Fruit fly (Drosophila melanogaster): Measurements from ENCODE around the gene CG33229.
A peak's percentile ranks its signal among the peaks of the same experiment; 100 is the strongest.

The CG33229 gene

dm6 chr3L:262724-263177 is 39.1 kb downstream of the CG33229 start (continued):
- TF ChIP-seq CG18764 (GFP tag; optimal IDR thresholded peaks at IDR 0.05) (no peak), B-H1 (GFP tag; IDR thresholded peaks at IDR 0.05) (no peak), cwo (GFP tag; optimal IDR thresholded peaks at IDR 0.05) (peak; percentile 70), zen (tag; optimal IDR thresholded peaks at IDR 0.05) (no peak), ap (GFP tag; IDR thresholded peaks at IDR 0.05) (no peak), fd3F (GFP tag; optimal IDR thresholded peaks at IDR 0.05) (no peak), CG34422 (GFP tag; IDR thresholded peaks at IDR 0.05) (peak; percentile 65; the same call in 1 of the 3 replicates), fd64A (GFP tag; optimal IDR thresholded peaks at IDR 0.05) (no peak), Abd-B (GFP tag; optimal IDR thresholded peaks at IDR 0.05) (no peak), CG33557 (GFP tag; optimal IDR thresholded peaks at IDR 0.05) (no peak), pnt (GFP tag; optimal IDR thresholded peaks at IDR 0.05) (no peak), Elba2 (GFP tag; optimal IDR thresholded peaks at IDR 0.05) (no peak), Oli (tag; optimal IDR thresholded peaks at IDR 0.05) (no peak), CG11695 (GFP tag; IDR thresholded peaks at IDR 0.05) (no peak), CG8765 (GFP tag; IDR thresholded peaks at IDR 0.05) (no peak), CG6254 (GFP tag; optimal IDR thresholded peaks at IDR 0.05) (no peak), Lpt (GFP tag; optimal IDR thresholded peaks at IDR 0.05) (no peak), BEAF-32 (GFP tag; optimal IDR thresholded peaks at IDR 0.05) (peak; percentile 85), CG12104 (GFP tag; optimal IDR thresholded peaks at IDR 0.05) (no peak), yki (optimal IDR thresholded peaks at IDR 0.05) (no peak), CG17359 (tag; optimal IDR thresholded peaks at IDR 0.05) (no peak), Deaf1 (tag; optimal IDR thresholded peaks at IDR 0.05) (no peak), Dp (GFP tag; optimal IDR thresholded peaks at IDR 0.05) (no peak), sd (tag; optimal IDR thresholded peaks at IDR 0.05) (peak; percentile 24), Hmx (GFP tag; optimal IDR thresholded peaks at IDR 0.05) (no peak), dan (GFP tag; IDR thresholded peaks at IDR 0.05) (no peak), oc (tag; optimal IDR thresholded peaks at IDR 0.05) (no peak), ind (GFP tag; optimal IDR thresholded peaks at IDR 0.05) (no peak), Oaz (GFP tag; IDR thresholded peaks at IDR 0.05) (no peak), CG15601 (tag; optimal IDR thresholded peaks at IDR 0.05) (no peak), Dip3 (GFP tag; optimal IDR thresholded peaks at IDR 0.05) (no peak), MBD-R2 (GFP tag; IDR thresholded peaks at IDR 0.05) (peak; percentile 51; the same call in 1 of the 2 replicates), Scr (GFP tag; IDR thresholded peaks at IDR 0.05; ENCODE audit: partially characterized antibody) (peak; percentile 89), salm (tag; optimal IDR thresholded peaks at IDR 0.05) (no peak), crp (GFP tag; optimal IDR thresholded peaks at IDR 0.05) (peak in 1 of 2 experiments; percentile 37), CG7745 (tag; optimal IDR thresholded peaks at IDR 0.05) (no peak), Hr39 (optimal IDR thresholded peaks at IDR 0.05) (no peak), CG8944 (GFP tag; optimal IDR thresholded peaks at IDR 0.05) (no peak), CG9215 (GFP tag; IDR thresholded peaks at IDR 0.05) (no peak), cad (GFP tag; optimal IDR thresholded peaks at IDR 0.05) (no peak), CG16863 (GFP tag; optimal IDR thresholded peaks at IDR 0.05) (no peak), fd102C (GFP tag; optimal IDR thresholded peaks at IDR 0.05) (no peak), her (GFP tag; optimal IDR thresholded peaks at IDR 0.05) (no peak), Hr78 (GFP tag; optimal IDR thresholded peaks at IDR 0.05) (peak in 1 of 2 experiments; percentile 83), gcm (GFP tag; optimal IDR thresholded peaks at IDR 0.05) (no peak), CG14441 (GFP tag; IDR thresholded peaks at IDR 0.05) (no peak), CG6791 (GFP tag; IDR thresholded peaks at IDR 0.05; ENCODE audit: partially characterized antibody) (peak; percentile 89), emc (GFP tag; optimal IDR thresholded peaks at IDR 0.05) (no peak), otp (GFP tag; IDR thresholded peaks at IDR 0.05) (no peak), jigr1 (GFP tag; IDR thresholded peaks at IDR 0.05) (no peak), kay (GFP tag; optimal IDR thresholded peaks at IDR 0.05) (no peak), insv (GFP tag; optimal IDR thresholded peaks at IDR 0.05) (no peak)

All from whole organism, embryonic.